Worm (Caenorhabditis elegans) whole organism, late embryonic: Measurements from ENCODE around the gene col-42.

Source experiments
- K02D7.2 ChIP-seq: sonication (generic microtip); optimal IDR thresholded peaks from 2 replicates; lab custom pipeline; 2017; ENCODE audit warnings: mild to moderate bottlenecking, missing genetic modification characterization, missing compliant biosample characterization
- ama-1 ChIP-seq: fragments of 150-350 bp; optimal IDR thresholded peaks from 2 replicates; lab custom pipeline; 2014
- elt-2 ChIP-seq: sonication (generic microtip); optimal IDR thresholded peaks from 2 replicates; lab custom pipeline; 2016; ENCODE audit warnings: missing genetic modification reagents, missing genetic modification characterization, missing compliant biosample characterization
- nhr-11 ChIP-seq: fragments of 150-350 bp; optimal IDR thresholded peaks from 2 replicates; lab custom pipeline; 2014; ENCODE audit warnings: missing biosample characterization, missing genetic modification characterization
- pha-2 ChIP-seq: sonication (generic microtip); optimal IDR thresholded peaks from 2 replicates; lab custom pipeline; 2017; ENCODE audit warnings: mild to moderate bottlenecking, missing genetic modification characterization, missing compliant biosample characterization
- sox-2 ChIP-seq: fragments of 200-800 bp; sonication (Bioruptor generic); IDR thresholded peaks from 2 replicates; pipeline ENCODE4 v1.3.6; 2022; ENCODE audit warnings: missing genetic modification reagents, missing genetic modification characterization, missing compliant biosample characterization
- sox-4 ChIP-seq: sonication (generic microtip); optimal IDR thresholded peaks from 2 replicates; lab custom pipeline; 2017; ENCODE audit warnings: mild to moderate bottlenecking, missing genetic modification characterization, inconsistent platforms, missing compliant biosample characterization

DNA sequence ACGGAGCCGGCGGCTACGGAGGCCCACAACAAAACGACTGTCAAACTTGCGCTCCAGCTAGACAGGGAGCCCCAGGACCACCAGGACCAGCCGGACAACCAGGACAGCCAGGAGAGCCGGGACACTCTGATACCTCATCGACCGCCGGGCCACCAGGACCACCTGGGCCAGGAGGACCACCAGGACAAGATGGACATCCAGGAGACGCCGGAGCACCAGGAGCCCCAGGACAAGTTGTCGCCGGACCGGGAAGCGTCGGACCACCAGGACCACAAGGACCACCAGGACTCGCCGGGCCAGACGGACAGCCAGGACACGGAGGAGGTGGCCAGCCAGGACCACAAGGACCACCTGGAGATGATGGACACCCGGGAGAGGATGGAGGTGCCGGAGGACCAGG, 790 bp downstream of the col-42 start:
- no peak for TF ChIP-seq nhr-11
- TF ChIP-seq ama-1 (lab: Kevin White, UChicago): no peak
- no peak for TF ChIP-seq pha-2 (tag; lab: Kevin White, UChicago)
- no peak for TF ChIP-seq sox-4 (tag; lab: Kevin White, UChicago)
- TF ChIP-seq sox-2 (GFP tag; lab: Robert Waterston, UW): no peak
- no peak for TF ChIP-seq elt-2 (tag; lab: Kevin White, UChicago)
- TF ChIP-seq K02D7.2: no peak
